Fruit fly (Drosophila melanogaster) whole organism, adult: Measurements from ENCODE around the gene Sytalpha.

Source experiments
- CG14711 ChIP-seq: fragments of 200-800 bp; sonication (Bioruptor generic); optimal IDR thresholded peaks from 2 replicates; lab custom pipeline; 2018; ENCODE audit warnings: missing biosample characterization, mild to moderate bottlenecking, missing genetic modification characterization, moderate library complexity
- CG33017 ChIP-seq: fragments of 200-800 bp; sonication (Bioruptor generic); optimal IDR thresholded peaks from 2 replicates; lab custom pipeline; 2018; ENCODE audit warnings: missing biosample characterization, mild to moderate bottlenecking, missing genetic modification characterization, moderate library complexity
- CG5204 ChIP-seq: fragments of 200-800 bp; sonication (Bioruptor generic); optimal IDR thresholded peaks from 2 replicates; lab custom pipeline; 2016; ENCODE audit warnings: missing biosample characterization, missing genetic modification characterization
- CG7045 ChIP-seq: fragments of 200-800 bp; sonication (Bioruptor generic); optimal IDR thresholded peaks from 2 replicates; lab custom pipeline; 2017; ENCODE audit warnings: missing biosample characterization, mild to moderate bottlenecking, missing genetic modification characterization
- Crg-1 ChIP-seq: fragments of 200-800 bp; sonication (Bioruptor generic); optimal IDR thresholded peaks from 2 replicates; lab custom pipeline; 2016; ENCODE audit warnings: missing biosample characterization, missing genetic modification characterization
- Hr96 ChIP-seq: fragments of 200-800 bp; sonication (Bioruptor generic); optimal IDR thresholded peaks from 2 replicates; lab custom pipeline; 2016; ENCODE audit warnings: missing biosample characterization, missing genetic modification characterization
- bab1 ChIP-seq: fragments of 200-800 bp; sonication (Bioruptor generic); optimal IDR thresholded peaks from 3 replicates; lab custom pipeline; 2019; ENCODE audit warnings: missing biosample characterization, mild to moderate bottlenecking, missing genetic modification characterization, moderate library complexity
- ovo ChIP-seq: fragments of 200-800 bp; sonication (Bioruptor generic); optimal IDR thresholded peaks from 2 replicates; lab custom pipeline; 2016; ENCODE audit warnings: missing biosample characterization, missing genetic modification characterization
- pad ChIP-seq: fragments of 200-800 bp; sonication (Bioruptor generic); optimal IDR thresholded peaks from 3 replicates; lab custom pipeline; 2017; ENCODE audit warnings: missing biosample characterization, missing genetic modification characterization, mild to moderate bottlenecking, moderate library complexity, missing genetic modification reagents
- toe ChIP-seq: fragments of 200-800 bp; sonication (Bioruptor generic); optimal IDR thresholded peaks from 2 replicates; lab custom pipeline; 2016; ENCODE audit warnings: missing biosample characterization, missing genetic modification characterization

DNA sequence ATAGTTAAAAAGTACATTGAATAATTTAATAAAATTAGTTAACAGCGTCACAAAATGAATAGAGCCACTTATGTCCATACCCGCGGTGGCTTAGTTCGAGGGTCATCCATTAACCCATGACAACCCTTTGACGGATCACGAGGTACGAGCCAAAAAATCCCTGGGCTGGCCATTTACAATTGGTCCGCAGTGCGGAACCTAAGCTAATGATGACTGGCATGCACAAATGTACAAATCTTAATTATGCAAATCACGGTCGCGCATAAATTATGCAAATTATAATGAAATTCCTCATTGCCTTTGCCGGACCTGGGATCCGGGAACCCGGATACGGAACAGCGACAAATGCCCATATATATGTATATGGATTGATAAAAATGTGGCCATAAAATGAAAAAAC is 5.3 kb upstream of the Sytalpha start:
- TF ChIP-seq CG5204 (GFP tag; lab: Kevin White, UChicago) (no peak), CG7045 (GFP tag; lab: Kevin White, UChicago) (no peak), pad (GFP tag; lab: Kevin White, UChicago) (no peak), bab1 (GFP tag; lab: Kevin White, UChicago) (no peak), ovo (no peak), Hr96 (GFP tag; lab: Kevin White, UChicago) (no peak), CG33017 (no peak), CG14711 (tag; lab: Kevin White, UChicago) (no peak), toe (no peak), Crg-1 (GFP tag; lab: Kevin White, UChicago) (no peak)
